Worm (Caenorhabditis elegans) whole organism, L1 larva: Measurements from ENCODE around the gene Y116A8C.27.

Experiments used
- C04F5.9 ChIP-seq: sonication (generic microtip); optimal IDR thresholded peaks from 2 replicates; lab custom pipeline; 2016; ENCODE audit warnings: missing genetic modification characterization, missing compliant biosample characterization
- Y116A8C.19 ChIP-seq: sonication (generic microtip); optimal IDR thresholded peaks from 2 replicates; lab custom pipeline; 2016; ENCODE audit warnings: missing compliant biosample characterization, missing genetic modification characterization, borderline replicate concordance
- alr-1 ChIP-seq: fragments of 200-800 bp; sonication (Bioruptor generic); optimal IDR thresholded peaks from 2 replicates; lab custom pipeline; 2018; ENCODE audit warnings: borderline replicate concordance, mild to moderate bottlenecking, missing genetic modification characterization, missing compliant biosample characterization
- aly-2 ChIP-seq: fragments of 150-350 bp; optimal IDR thresholded peaks from 2 replicates; lab custom pipeline; 2014; ENCODE audit warnings: missing biosample characterization, missing genetic modification characterization
- ama-1 ChIP-seq: fragments of 150-350 bp; optimal IDR thresholded peaks from 2 replicates; lab custom pipeline; 2014
- blmp-1 ChIP-seq: fragments of 150-350 bp; optimal IDR thresholded peaks from 2 replicates; lab custom pipeline; 2014; ENCODE audit warnings: missing biosample characterization, missing genetic modification characterization
- ceh-63 ChIP-seq: fragments of 200-800 bp; sonication (Bioruptor generic); optimal IDR thresholded peaks from 2 replicates; lab custom pipeline; 2018; ENCODE audit warnings: mild to moderate bottlenecking, missing genetic modification characterization, missing compliant biosample characterization
- ceh-90 ChIP-seq: sonication (generic microtip); optimal IDR thresholded peaks from 2 replicates; lab custom pipeline; 2016; ENCODE audit warnings: missing genetic modification characterization, missing compliant biosample characterization
- ces-1 ChIP-seq: fragments of 150-350 bp; optimal IDR thresholded peaks from 2 replicates; lab custom pipeline; 2014; ENCODE audit warnings: missing biosample characterization, missing genetic modification reagents, missing genetic modification characterization
- dsc-1 ChIP-seq: sonication (generic microtip); optimal IDR thresholded peaks from 2 replicates; lab custom pipeline; 2016; ENCODE audit warnings: mild to moderate bottlenecking, missing genetic modification characterization, missing compliant biosample characterization
- efl-1 ChIP-seq, 4 experiments: fragments of 150-350 bp; optimal IDR thresholded peaks in 3 of 4; peaks in 1 of 4; 1 replicate in 1 of 4; 2 replicates in 3 of 4; lab custom pipeline; 2014; ENCODE audit warnings: missing biosample characterization in 2 of 4, missing genetic modification characterization in 2 of 4, missing genetic modification reagents in 2 of 4
- efl-3 ChIP-seq: fragments of 200-800 bp; sonication (Bioruptor generic); optimal IDR thresholded peaks from 2 replicates; lab custom pipeline; 2018; ENCODE audit warnings: mild to moderate bottlenecking, missing genetic modification characterization, missing compliant biosample characterization
- elt-2 ChIP-seq: sonication (generic microtip); optimal IDR thresholded peaks from 2 replicates; lab custom pipeline; 2016; ENCODE audit warnings: missing genetic modification characterization, mild to moderate bottlenecking, inconsistent platforms, missing compliant biosample characterization, missing genetic modification reagents
- fkh-4 ChIP-seq: sonication (generic microtip); optimal IDR thresholded peaks from 2 replicates; lab custom pipeline; 2016; ENCODE audit warnings: missing compliant biosample characterization, missing genetic modification characterization, borderline replicate concordance
- hpl-2 ChIP-seq: fragments of 150-350 bp; optimal IDR thresholded peaks from 2 replicates; lab custom pipeline; 2014; ENCODE audit warnings: missing biosample characterization, missing genetic modification reagents, missing genetic modification characterization
- lin-15B ChIP-seq: fragments of 150-350 bp; sonication (generic microtip); optimal IDR thresholded peaks from 3 replicates; lab custom pipeline; 2014; ENCODE audit warnings: missing biosample characterization, missing genetic modification characterization
- lin-35 ChIP-seq, 2 experiments: fragments of 150-350 bp; optimal IDR thresholded peaks; 2 replicates each; lab custom pipeline; 2014; ENCODE audit warnings: missing biosample characterization in 2 of 2, missing genetic modification characterization in 2 of 2, missing genetic modification reagents in 2 of 2
- lin-39 ChIP-seq: fragments of 150-350 bp; optimal IDR thresholded peaks from 2 replicates; lab custom pipeline; 2014; ENCODE audit warnings: missing biosample characterization, missing genetic modification reagents, missing genetic modification characterization
- mab-9 ChIP-seq: fragments of 200-800 bp; sonication (Bioruptor generic); IDR thresholded peaks from 2 replicates; pipeline ENCODE4 v1.3.6; 2022; ENCODE audit warnings: missing genetic modification reagents, missing genetic modification characterization, missing compliant biosample characterization
- mef-2 ChIP-seq: fragments of 150-350 bp; optimal IDR thresholded peaks from 2 replicates; lab custom pipeline; 2014; ENCODE audit warnings: missing biosample characterization, missing genetic modification characterization
- mep-1 ChIP-seq: fragments of 150-350 bp; optimal IDR thresholded peaks from 2 replicates; lab custom pipeline; 2014; ENCODE audit warnings: missing biosample characterization, missing genetic modification characterization
- nhr-11 ChIP-seq: fragments of 150-350 bp; optimal IDR thresholded peaks from 2 replicates; lab custom pipeline; 2014; ENCODE audit warnings: missing biosample characterization, missing genetic modification characterization
- nhr-12 ChIP-seq: sonication (generic microtip); optimal IDR thresholded peaks from 2 replicates; lab custom pipeline; 2017; ENCODE audit warnings: missing biosample characterization, missing genetic modification characterization
- nhr-19 ChIP-seq: fragments of 200-800 bp; sonication (Bioruptor generic); conservative IDR thresholded peaks from 2 replicates; pipeline ENCODE4 v1.3.6; 2022; ENCODE audit warnings: missing genetic modification characterization, missing compliant biosample characterization
- nhr-20 ChIP-seq: sonication (generic microtip); optimal IDR thresholded peaks from 2 replicates; lab custom pipeline; 2016; ENCODE audit warnings: mild to moderate bottlenecking, missing genetic modification characterization, missing compliant biosample characterization
- nhr-47 ChIP-seq: sonication (generic microtip); optimal IDR thresholded peaks from 2 replicates; lab custom pipeline; 2016; ENCODE audit warnings: mild to moderate bottlenecking, missing genetic modification characterization, moderate library complexity, missing compliant biosample characterization
- nhr-77 ChIP-seq: fragments of 150-350 bp; optimal IDR thresholded peaks from 2 replicates; lab custom pipeline; 2014; ENCODE audit warnings: missing biosample characterization, missing genetic modification characterization
- nhr-85 ChIP-seq: sonication (generic microtip); peaks from one replicate; lab custom pipeline; 2016; ENCODE audit warnings: missing genetic modification characterization, inconsistent platforms, missing compliant biosample characterization
- nhr-90 ChIP-seq: sonication (generic microtip); optimal IDR thresholded peaks from 2 replicates; lab custom pipeline; 2016; ENCODE audit warnings: mild to moderate bottlenecking, missing genetic modification characterization, missing compliant biosample characterization; ENCODE audit not compliant: poor library complexity
- pax-3 ChIP-seq: fragments of 200-800 bp; sonication (Bioruptor generic); optimal IDR thresholded peaks from 2 replicates; lab custom pipeline; 2018; ENCODE audit warnings: mild to moderate bottlenecking, missing genetic modification characterization, moderate library complexity, missing compliant biosample characterization
- skn-1 ChIP-seq: fragments of 150-350 bp; optimal IDR thresholded peaks from 2 replicates; lab custom pipeline; 2014; ENCODE audit warnings: missing biosample characterization, missing genetic modification characterization
- snu-23 ChIP-seq: sonication (generic microtip); optimal IDR thresholded peaks from 2 replicates; lab custom pipeline; 2016; ENCODE audit warnings: missing genetic modification characterization, missing compliant biosample characterization
- sox-4 ChIP-seq: sonication (generic microtip); optimal IDR thresholded peaks from 2 replicates; lab custom pipeline; 2016; ENCODE audit warnings: missing genetic modification characterization, missing compliant biosample characterization
- unc-30 ChIP-seq: sonication (generic microtip); optimal IDR thresholded peaks from 2 replicates; lab custom pipeline; 2017; ENCODE audit warnings: missing biosample characterization, missing genetic modification characterization
- unc-98 ChIP-seq: fragments of 200-800 bp; sonication (Bioruptor generic); IDR thresholded peaks from 2 replicates; pipeline ENCODE4 v1.3.6; 2022; ENCODE audit warnings: missing genetic modification characterization, missing compliant biosample characterization
- vab-15 ChIP-seq: sonication (generic microtip); optimal IDR thresholded peaks from 2 replicates; lab custom pipeline; 2017; ENCODE audit warnings: missing genotype, mild to moderate bottlenecking, missing genetic modification characterization, missing compliant biosample characterization
- xbp-1 ChIP-seq: sonication (generic microtip); optimal IDR thresholded peaks from 2 replicates; lab custom pipeline; 2016; ENCODE audit warnings: missing genetic modification characterization, missing compliant biosample characterization
- zip-4 ChIP-seq: fragments of 200-800 bp; sonication (Bioruptor generic); optimal IDR thresholded peaks from 2 replicates; lab custom pipeline; 2018; ENCODE audit warnings: mild to moderate bottlenecking, missing genetic modification characterization, moderate library complexity, missing compliant biosample characterization
- ztf-11 ChIP-seq, 2 experiments: sonication (generic microtip); optimal IDR thresholded peaks; 2 replicates each; lab custom pipeline; 2016 to 2017; ENCODE audit warnings: missing genetic modification characterization in 2 of 2, missing biosample characterization in 1 of 2, missing compliant biosample characterization in 1 of 2

The Y116A8C.27 gene

ce11 chrIV:17087384-17088099 lies 8.5 kb downstream of the Y116A8C.27 start, which contains the start of the genes snx-13 and snr-1 (continued):
- peak; percentile 87 for TF ChIP-seq snu-23 (GFP tag; lab: Kevin White, UChicago)
- TF ChIP-seq nhr-77 (tag; lab: Kevin White, UChicago) = peak; percentile 13
- TF ChIP-seq nhr-85 (tag; lab: Kevin White, UChicago) = peak; percentile 92
- no peak for TF ChIP-seq nhr-12
- peak; percentile 21 for TF ChIP-seq blmp-1 (tag; lab: Kevin White, UChicago)
- TF ChIP-seq Y116A8C.19 (tag; lab: Kevin White, UChicago) = no peak
- TF ChIP-seq nhr-90 = peak; percentile 90
- TF ChIP-seq mab-9 (GFP tag; lab: Robert Waterston, UW) = no peak; the same call in 1 of the 2 replicates
- TF ChIP-seq dsc-1 = peak; percentile 62
- TF ChIP-seq unc-30 (tag; lab: Kevin White, UChicago) = no peak
- TF ChIP-seq pax-3 = peak; percentile 96
- TF ChIP-seq efl-1 (optimal IDR thresholded peaks at IDR 0.05; lab: Kevin White, UChicago) = peak; percentile 75 to 77
- TF ChIP-seq efl-1 (GFP tag; optimal IDR thresholded peaks at IDR 0.05 in 1 of 2; lab: Kevin White, UChicago) = peak; percentile 64 to 94
- TF ChIP-seq skn-1 (tag; lab: Kevin White, UChicago) = peak; percentile 42
- TF ChIP-seq hpl-2 (GFP tag; lab: Kevin White, UChicago) = no peak
- TF ChIP-seq ama-1 (lab: Kevin White, UChicago) = no peak
- peak; percentile 81 for TF ChIP-seq ceh-63 (GFP tag; lab: Kevin White, UChicago)
- peak; percentile 98 for TF ChIP-seq unc-98
- peak; percentile 81 for TF ChIP-seq nhr-20 (tag; lab: Kevin White, UChicago)
- TF ChIP-seq zip-4 = no peak
- TF ChIP-seq ztf-11 (tag; optimal IDR thresholded peaks at IDR 0.05; lab: Kevin White, UChicago) = peak in 1 of 2 experiments; percentile 79
- peak; percentile 90 for TF ChIP-seq nhr-47 (tag; lab: Kevin White, UChicago)
- TF ChIP-seq ceh-90 = peak; percentile 71
- TF ChIP-seq mef-2 (tag; lab: Kevin White, UChicago) = peak; percentile 25
- TF ChIP-seq xbp-1 (tag; lab: Kevin White, UChicago) = peak; percentile 87
- peak; percentile 82 for TF ChIP-seq nhr-19 (GFP tag; lab: Robert Waterston, UW)
- TF ChIP-seq lin-39 (tag; lab: Kevin White, UChicago) = no peak
- peak; percentile 58 for TF ChIP-seq sox-4
- peak; percentile 73 to 85 for TF ChIP-seq lin-35 (GFP tag; optimal IDR thresholded peaks at IDR 0.05; lab: Kevin White, UChicago)
- TF ChIP-seq nhr-11 (tag; lab: Kevin White, UChicago) = no peak
- peak; percentile 95 for TF ChIP-seq vab-15 (tag; lab: Kevin White, UChicago)
- peak; percentile 80 for TF ChIP-seq mep-1 (tag; lab: Kevin White, UChicago)
- TF ChIP-seq aly-2 (tag; lab: Kevin White, UChicago) = peak; percentile 17
- peak; percentile 51 for TF ChIP-seq C04F5.9 (tag; lab: Kevin White, UChicago)
- peak; percentile 14 for TF ChIP-seq ces-1 (GFP tag; lab: Kevin White, UChicago)
- no peak for TF ChIP-seq efl-3 (GFP tag; lab: Kevin White, UChicago)
- TF ChIP-seq elt-2 (tag; lab: Kevin White, UChicago) = peak; percentile 58
- peak; percentile 68 for TF ChIP-seq fkh-4 (tag; lab: Kevin White, UChicago)
- no peak for TF ChIP-seq alr-1 (tag; lab: Kevin White, UChicago)
- TF ChIP-seq lin-15B (tag; lab: Kevin White, UChicago) = peak; percentile 90

DNA sequence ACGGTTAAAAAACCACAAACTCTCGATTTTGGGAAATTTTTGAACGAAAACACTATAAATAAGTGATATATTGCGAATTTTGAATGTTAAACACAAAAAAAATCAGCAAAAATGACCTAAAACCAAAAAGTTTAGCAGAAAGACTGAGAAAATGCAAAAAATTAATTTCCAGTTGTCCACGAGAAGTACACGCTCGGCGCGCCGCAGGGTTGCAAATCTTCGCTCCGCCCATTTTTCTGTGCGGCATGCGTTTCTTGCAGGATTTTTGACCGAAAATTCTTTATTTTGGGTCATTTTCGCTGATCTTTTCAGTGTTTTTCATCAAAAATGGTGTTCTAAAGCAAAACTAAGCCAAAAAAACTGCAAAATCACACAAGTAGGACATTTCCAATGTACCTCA lies 11.2 kb downstream of the Y116A8C.27 start:
- TF ChIP-seq snu-23 (GFP tag; lab: Kevin White, UChicago) (no peak), efl-1 (optimal IDR thresholded peaks at IDR 0.05; lab: Kevin White, UChicago) (peak in 1 of 2 experiments; percentile 38), efl-1 (GFP tag; optimal IDR thresholded peaks at IDR 0.05 in 1 of 2; lab: Kevin White, UChicago) (no peak)
- TF ChIP-seq, all 84 proteins: peak for 1
